Worm (Caenorhabditis elegans): Measurements from ENCODE around the gene F38H4.3.

DNA sequence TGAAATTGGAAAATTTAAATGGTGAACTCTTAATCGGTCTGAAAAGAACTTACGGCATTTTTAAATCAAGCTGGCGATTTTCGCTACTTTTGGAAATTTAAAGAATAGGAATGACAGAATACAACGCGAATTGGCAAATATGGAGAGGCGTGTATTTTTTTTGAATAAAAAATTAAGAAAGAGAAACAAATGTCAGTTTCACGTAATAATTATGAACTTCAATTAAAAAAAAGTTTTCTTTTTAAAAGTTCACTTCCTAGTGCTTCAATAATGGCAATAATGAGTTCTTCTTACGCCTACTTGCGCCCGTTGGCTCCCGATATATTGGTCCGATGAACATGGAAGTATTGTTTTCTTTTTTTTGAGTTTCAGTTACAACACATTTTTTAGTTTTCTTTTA is 35.5 kb downstream of the F38H4.3 start, which contains the start of gene pph-2:
- TF ChIP-seq alr-1 (tag; optimal IDR thresholded peaks at IDR 0.05) (no peak), gmeb-1 (tag; optimal IDR thresholded peaks at IDR 0.05) (no peak), nhr-23 (tag; optimal IDR thresholded peaks at IDR 0.05) (no peak), lin-39 (tag; optimal IDR thresholded peaks at IDR 0.05) (no peak), ztf-4 (tag; optimal IDR thresholded peaks at IDR 0.05) (no peak), aly-2 (tag; optimal IDR thresholded peaks at IDR 0.05) (no peak), nhr-77 (tag; optimal IDR thresholded peaks at IDR 0.05) (no peak), ZK546.5 (tag; optimal IDR thresholded peaks at IDR 0.05) (no peak), lin-11 (tag; optimal IDR thresholded peaks at IDR 0.05) (no peak), elt-3 (tag; optimal IDR thresholded peaks at IDR 0.05) (no peak), nhr-12 (tag; optimal IDR thresholded peaks at IDR 0.05) (no peak)
